Fruit fly (Drosophila melanogaster) whole organism: Measurements from ENCODE around the gene bor.

Experiments
- CG8478 ChIP-seq: fragments of >200 bp; optimal IDR thresholded peaks from 2 replicates; lab custom pipeline; 2018; ENCODE audit warnings: inconsistent platforms
- EcR ChIP-seq, 2 experiments: fragments of >200 bp; optimal IDR thresholded peaks; 2 replicates each; lab custom pipeline; 2017; ENCODE audit warnings: missing biosample characterization in 2 of 2, missing genetic modification characterization in 2 of 2, missing genetic modification reagents in 2 of 2
- pan ChIP-seq: fragments of >200 bp; optimal IDR thresholded peaks from 2 replicates; lab custom pipeline; 2017
- usp ChIP-seq: fragments of >200 bp; optimal IDR thresholded peaks from 2 replicates; lab custom pipeline; 2017; ENCODE audit warnings: missing biosample characterization, missing genetic modification characterization, mixed read lengths

- no peak for TF ChIP-seq pan (lab: Kevin White, UChicago)
- no peak for TF ChIP-seq usp (GFP tag; lab: Kevin White, UChicago)
- TF ChIP-seq CG8478 (lab: Kevin White, UChicago), result no peak
- TF ChIP-seq EcR (GFP tag; optimal IDR thresholded peaks at IDR 0.05; lab: Kevin White, UChicago), result no peak
These were observed 13.1 kb upstream of the bor start for dm6 chr3R:16276992-16277391.
